Worm (Caenorhabditis elegans): ENCODE results near the gene dhs-5.

dhs-5 gene

ce11 chrII:5453547-5453946 lies at the start of gene dhs-5:
dhs-5 (plus strand) TSS chrII:5453847.
- no peak for TF ChIP-seq tab-1 (GFP tag; IDR thresholded peaks at IDR 0.05)
- TF ChIP-seq med-1 (GFP tag; optimal IDR thresholded peaks at IDR 0.05; ENCODE audit: insufficient read depth): no peak
- no peak for TF ChIP-seq cog-1 (tag; optimal IDR thresholded peaks at IDR 0.05)
- TF ChIP-seq T22C8.4 (GFP tag; IDR thresholded peaks at IDR 0.05): no peak
- no peak for TF ChIP-seq ztf-23 (GFP tag; IDR thresholded peaks at IDR 0.05)
- no peak for TF ChIP-seq klf-2 (GFP tag; conservative IDR thresholded peaks at IDR 0.05)
- TF ChIP-seq ztf-29 (GFP tag; IDR thresholded peaks at IDR 0.05): no peak
- no peak for TF ChIP-seq flt-1 (GFP tag; IDR thresholded peaks at IDR 0.05)
- TF ChIP-seq ref-1 (GFP tag; conservative IDR thresholded peaks at IDR 0.05): no peak

DNA sequence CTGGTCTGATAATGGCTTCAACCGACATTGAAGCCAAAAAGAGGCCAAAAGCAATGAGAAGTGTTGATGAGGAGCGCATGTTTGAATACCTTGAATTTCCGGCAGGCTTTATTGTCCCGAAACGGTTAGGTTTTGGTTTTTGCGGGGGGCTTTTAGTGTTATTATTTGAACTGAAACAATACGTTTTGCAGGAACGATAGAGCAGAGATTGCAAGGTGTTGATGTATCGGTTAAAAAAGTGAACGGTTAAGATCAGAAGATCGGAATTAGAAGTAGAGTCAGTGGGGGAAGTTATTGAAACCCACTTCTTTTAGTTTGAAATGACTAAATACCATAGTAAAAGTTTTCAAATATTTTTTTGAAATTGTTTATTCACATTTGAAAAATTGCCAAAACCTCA lies 46.1 kb upstream of the dhs-5 start, which contains the start of gene clec-141:
clec-141 (minus strand) TSS at position 101 of the 400 bp plus-strand sequence.
- TF ChIP-seq T22C8.4 (GFP tag; IDR thresholded peaks at IDR 0.05): no peak

- no peak for TF ChIP-seq flt-1 (GFP tag; IDR thresholded peaks at IDR 0.05)
- no peak for TF ChIP-seq tab-1 (GFP tag; IDR thresholded peaks at IDR 0.05)
- no peak for TF ChIP-seq klf-2 (GFP tag; conservative IDR thresholded peaks at IDR 0.05)
- no peak for TF ChIP-seq T22C8.4 (GFP tag; IDR thresholded peaks at IDR 0.05)
- TF ChIP-seq ztf-29 (GFP tag; IDR thresholded peaks at IDR 0.05): no peak
- no peak for TF ChIP-seq ztf-23 (GFP tag; IDR thresholded peaks at IDR 0.05)
- TF ChIP-seq med-1 (GFP tag; optimal IDR thresholded peaks at IDR 0.05; ENCODE audit: insufficient read depth): no peak
- TF ChIP-seq ref-1 (GFP tag; conservative IDR thresholded peaks at IDR 0.05): no peak
- no peak for TF ChIP-seq cog-1 (tag; optimal IDR thresholded peaks at IDR 0.05)
Measured at ce11 chrII:5408924-5409323, 44.7 kb upstream of the dhs-5 start, which contains the start of the genes EEED8.12 and EEED8.4. EEED8.12 (minus strand) TSS chrII:5409024. EEED8.4 (plus strand) TSS chrII:5409319.

- TF ChIP-seq flt-1 (GFP tag; IDR thresholded peaks at IDR 0.05) (no peak), T22C8.4 (GFP tag; IDR thresholded peaks at IDR 0.05) (no peak), klf-2 (GFP tag; conservative IDR thresholded peaks at IDR 0.05) (no peak), ztf-23 (GFP tag; IDR thresholded peaks at IDR 0.05) (no peak), ztf-29 (GFP tag; IDR thresholded peaks at IDR 0.05) (no peak), tab-1 (GFP tag; IDR thresholded peaks at IDR 0.05) (no peak), ref-1 (GFP tag; conservative IDR thresholded peaks at IDR 0.05) (no peak), cog-1 (tag; optimal IDR thresholded peaks at IDR 0.05) (no peak), med-1 (GFP tag; optimal IDR thresholded peaks at IDR 0.05; ENCODE audit: insufficient read depth) (no peak)
Measured at ce11 chrII:5412467-5412866, 41.2 kb upstream of the dhs-5 start, which contains the start of the genes EEED8.13 and EEED8.18. EEED8.13 (minus strand) TSS chrII:5412567. EEED8.18 (minus strand) TSS chrII:5412610.

DNA sequence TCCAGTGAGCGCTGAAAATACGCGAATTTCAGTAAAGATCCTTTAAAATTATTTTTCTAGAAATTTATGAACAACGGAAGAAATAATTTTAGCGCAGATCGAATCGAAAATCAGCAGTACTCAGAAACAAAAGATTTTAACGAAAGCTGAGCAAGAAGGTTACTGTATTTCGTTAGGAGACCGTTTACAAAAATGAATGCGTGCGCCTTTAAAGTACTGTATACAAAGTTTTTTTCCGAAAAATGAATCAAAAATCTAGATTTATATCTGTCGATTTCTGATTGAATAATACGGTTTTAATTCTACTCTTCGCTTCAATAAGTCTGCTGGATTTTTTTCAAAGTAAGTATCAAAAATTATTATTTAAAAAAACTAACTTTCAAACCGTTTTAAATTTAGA lies 39.6 kb upstream of the dhs-5 start, which contains the start of the genes EEED8.14 and EEED8.3:
EEED8.14 (minus strand) TSS at position 13 of the 400 bp plus-strand sequence.
EEED8.3 (plus strand) TSS at position 237 of the 400 bp plus-strand sequence.
- no peak for TF ChIP-seq ref-1 (GFP tag; conservative IDR thresholded peaks at IDR 0.05)
- no peak for TF ChIP-seq tab-1 (GFP tag; IDR thresholded peaks at IDR 0.05)

DNA sequence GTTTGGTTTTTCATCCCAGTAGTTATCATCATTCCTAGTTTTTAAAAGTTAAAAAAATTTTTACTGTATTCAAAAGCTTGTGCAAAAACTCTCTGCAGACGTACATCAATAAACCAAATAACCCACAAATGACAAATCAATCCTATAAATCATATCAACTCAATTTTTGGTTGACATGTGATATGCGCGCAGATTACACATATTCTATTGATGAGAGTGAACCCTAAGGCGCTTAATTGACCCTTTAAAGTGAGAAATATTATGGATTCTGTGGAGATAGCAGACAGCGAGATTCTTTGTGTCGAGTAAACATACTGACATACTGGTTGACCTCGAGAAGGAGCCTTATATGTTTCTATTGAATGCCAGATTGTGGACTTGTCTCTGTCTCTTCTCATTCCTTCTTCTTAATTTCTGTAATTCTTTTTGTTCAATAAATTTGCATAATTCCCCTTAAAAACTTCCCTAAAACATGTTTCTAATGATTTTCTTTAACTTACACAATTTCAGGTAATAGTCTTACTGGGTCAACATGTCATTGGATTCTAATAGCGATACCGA lies 37.4 kb upstream of the dhs-5 start, which contains the start of gene EEED8.2:
EEED8.2 (plus strand) TSS at position 511 of the 561 bp plus-strand sequence.
- no peak for TF ChIP-seq med-1 (GFP tag; optimal IDR thresholded peaks at IDR 0.05; ENCODE audit: insufficient read depth)
- no peak for TF ChIP-seq flt-1 (GFP tag; IDR thresholded peaks at IDR 0.05)
- no peak for TF ChIP-seq klf-2 (GFP tag; conservative IDR thresholded peaks at IDR 0.05)
- TF ChIP-seq ztf-23 (GFP tag; IDR thresholded peaks at IDR 0.05): no peak
- no peak for TF ChIP-seq ref-1 (GFP tag; conservative IDR thresholded peaks at IDR 0.05)
- peak; percentile 11 for TF ChIP-seq cog-1 (tag; optimal IDR thresholded peaks at IDR 0.05)
- TF ChIP-seq T22C8.4 (GFP tag; IDR thresholded peaks at IDR 0.05): no peak
- no peak for TF ChIP-seq ztf-29 (GFP tag; IDR thresholded peaks at IDR 0.05)

DNA sequence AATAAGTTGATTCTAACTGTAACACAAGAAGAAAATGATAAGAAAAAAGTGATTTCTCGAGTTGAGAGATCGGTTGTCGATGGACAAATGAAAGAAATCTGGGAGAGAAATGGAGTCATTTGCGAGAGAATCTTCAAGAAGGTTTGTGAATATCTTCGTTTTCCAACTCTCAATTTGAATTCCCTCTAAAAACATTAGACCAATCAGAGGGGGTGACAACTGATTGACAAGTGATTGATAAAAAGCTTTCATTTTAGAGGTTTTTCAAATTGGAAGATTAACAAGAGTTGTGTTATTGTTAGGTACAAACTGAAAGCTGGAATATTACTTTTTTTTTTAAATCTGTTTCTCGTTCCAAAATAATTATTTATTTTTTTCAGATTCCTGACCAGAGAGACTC lies 35.7 kb upstream of the dhs-5 start:
- TF ChIP-seq tab-1 (GFP tag; IDR thresholded peaks at IDR 0.05) (no peak), ref-1 (GFP tag; conservative IDR thresholded peaks at IDR 0.05) (no peak), ztf-29 (GFP tag; IDR thresholded peaks at IDR 0.05) (no peak), cog-1 (tag; optimal IDR thresholded peaks at IDR 0.05) (no peak), T22C8.4 (GFP tag; IDR thresholded peaks at IDR 0.05) (no peak), med-1 (GFP tag; optimal IDR thresholded peaks at IDR 0.05; ENCODE audit: insufficient read depth) (no peak), klf-2 (GFP tag; conservative IDR thresholded peaks at IDR 0.05) (no peak), ztf-23 (GFP tag; IDR thresholded peaks at IDR 0.05) (no peak), flt-1 (GFP tag; IDR thresholded peaks at IDR 0.05) (no peak)

- TF ChIP-seq ref-1 (GFP tag; conservative IDR thresholded peaks at IDR 0.05) (no peak), flt-1 (GFP tag; IDR thresholded peaks at IDR 0.05) (0 out of 2 replicates have a peak, but pooled peaks have one; percentile 36)
Measured at ce11 chrII:5418317-5418716, 35.3 kb upstream of the dhs-5 start.

- TF ChIP-seq klf-2 (GFP tag; conservative IDR thresholded peaks at IDR 0.05): no peak
- TF ChIP-seq flt-1 (GFP tag; IDR thresholded peaks at IDR 0.05): no peak
- no peak for TF ChIP-seq T22C8.4 (GFP tag; IDR thresholded peaks at IDR 0.05)
Measured at ce11 chrII:5418929-5419328, 34.7 kb upstream of the dhs-5 start, which contains the start of gene EEED8.15. EEED8.15 (plus strand) TSS chrII:5419229.

ce11 chrII:5420947-5421614 lies 32.6 kb upstream of the dhs-5 start, which contains the start of gene tofu-6:
tofu-6 (plus strand) TSS chrII:5421248.
- TF ChIP-seq ztf-23 (GFP tag; IDR thresholded peaks at IDR 0.05) (no peak), med-1 (GFP tag; optimal IDR thresholded peaks at IDR 0.05; ENCODE audit: insufficient read depth) (no peak), cog-1 (tag; optimal IDR thresholded peaks at IDR 0.05) (no peak), klf-2 (GFP tag; conservative IDR thresholded peaks at IDR 0.05) (no peak), tab-1 (GFP tag; IDR thresholded peaks at IDR 0.05) (no peak), flt-1 (GFP tag; IDR thresholded peaks at IDR 0.05) (no peak)
